Worm (Caenorhabditis elegans) whole organism, late embryonic: ENCODE results near the gene R08A2.2.

ENCODE experiments used
- F13H6.1 ChIP-seq: sonication (generic microtip); optimal IDR thresholded peaks from 2 replicates; lab custom pipeline; 2016; ENCODE audit warnings: missing genetic modification characterization, missing compliant biosample characterization
- dmd-4 ChIP-seq: sonication (generic microtip); optimal IDR thresholded peaks from 2 replicates; lab custom pipeline; 2016; ENCODE audit warnings: borderline replicate concordance, missing genetic modification characterization, missing compliant biosample characterization
- eyg-1 ChIP-seq: sonication (generic microtip); optimal IDR thresholded peaks from 2 replicates; lab custom pipeline; 2016; ENCODE audit warnings: missing genotype, missing genetic modification characterization, missing compliant biosample characterization
- rnt-1 ChIP-seq: sonication (generic microtip); optimal IDR thresholded peaks from 2 replicates; lab custom pipeline; 2016; ENCODE audit warnings: missing genetic modification characterization, missing compliant biosample characterization

- TF ChIP-seq dmd-4 (tag; lab: Kevin White, UChicago) = no peak
- TF ChIP-seq rnt-1 (tag; lab: Kevin White, UChicago) = no peak
- no peak for TF ChIP-seq F13H6.1 (tag; lab: Kevin White, UChicago)
- no peak for TF ChIP-seq eyg-1
Observed at ce11 chrV:14719491-14719890, 4.0 kb upstream of the R08A2.2 start, which contains the start of gene R08A2.1.
